Fruit fly (Drosophila melanogaster) whole organism, embryonic: ENCODE data around the gene Cyp4d21.

Experiments used
- Atf-2 ChIP-seq: fragments of 200-800 bp; sonication (Bioruptor generic); optimal IDR thresholded peaks from 2 replicates; lab custom pipeline; 2016; ENCODE audit warnings: missing biosample characterization, missing genetic modification characterization
- CG10321 ChIP-seq: fragments of 200-800 bp; sonication (Bioruptor generic); IDR thresholded peaks from 2 replicates; pipeline ENCODE4 v1.3.6; 2022; ENCODE audit warnings: missing biosample characterization, missing genetic modification characterization
- CG11695 ChIP-seq: fragments of 200-800 bp; sonication (Bioruptor generic); IDR thresholded peaks from 3 replicates; pipeline ENCODE4 v1.3.6; 2022; ENCODE audit warnings: missing biosample characterization, missing genetic modification characterization
- CG13624 ChIP-seq: fragments of 200-800 bp; sonication (Bioruptor generic); optimal IDR thresholded peaks from 2 replicates; lab custom pipeline; 2016; ENCODE audit warnings: missing biosample characterization, missing genetic modification characterization
- CG15073 ChIP-seq: fragments of 200-800 bp; sonication (Bioruptor generic); optimal IDR thresholded peaks from 2 replicates; lab custom pipeline; 2016; ENCODE audit warnings: missing biosample characterization, missing genetic modification characterization
- CG15601 ChIP-seq: fragments of 200-800 bp; sonication (Bioruptor generic); optimal IDR thresholded peaks from 3 replicates; lab custom pipeline; 2019; ENCODE audit warnings: missing biosample characterization, mild to moderate bottlenecking, missing genetic modification characterization, moderate library complexity
- CG15696 ChIP-seq: fragments of 200-800 bp; sonication (Bioruptor generic); optimal IDR thresholded peaks from 2 replicates; lab custom pipeline; 2019; ENCODE audit warnings: missing biosample characterization, mild to moderate bottlenecking, missing genetic modification characterization, moderate library complexity
- CG1603 ChIP-seq: fragments of 200-800 bp; sonication (Bioruptor generic); optimal IDR thresholded peaks from 2 replicates; lab custom pipeline; 2019; ENCODE audit warnings: missing biosample characterization, mild to moderate bottlenecking, missing genetic modification characterization, moderate library complexity
- CG16815 ChIP-seq: fragments of 200-800 bp; sonication (Bioruptor generic); optimal IDR thresholded peaks from 3 replicates; lab custom pipeline; 2017; ENCODE audit warnings: missing biosample characterization, mild to moderate bottlenecking, missing genetic modification characterization
- CG16863 ChIP-seq: fragments of 200-800 bp; sonication (Bioruptor generic); optimal IDR thresholded peaks from 3 replicates; lab custom pipeline; 2016; ENCODE audit warnings: missing biosample characterization, missing genetic modification characterization
- CG17361 ChIP-seq: fragments of 200-800 bp; sonication (Bioruptor generic); IDR thresholded peaks from 3 replicates; pipeline ENCODE4 v1.3.6; 2022; ENCODE audit warnings: missing biosample characterization, missing genetic modification characterization
- CG17829 ChIP-seq: fragments of 200-800 bp; optimal IDR thresholded peaks from 2 replicates; lab custom pipeline; 2019; ENCODE audit warnings: missing biosample characterization, mild to moderate bottlenecking, missing genetic modification characterization, moderate library complexity
- CG30020 ChIP-seq: fragments of 200-800 bp; optimal IDR thresholded peaks from 2 replicates; lab custom pipeline; 2019; ENCODE audit warnings: missing biosample characterization, mild to moderate bottlenecking, missing genetic modification characterization, moderate library complexity
- CG31441 ChIP-seq: fragments of 200-800 bp; sonication (Bioruptor generic); IDR thresholded peaks from 2 replicates; pipeline ENCODE4 v1.3.6; 2022; ENCODE audit warnings: missing biosample characterization, missing genetic modification characterization
- CG3163 ChIP-seq: fragments of 200-800 bp; sonication (Bioruptor generic); optimal IDR thresholded peaks from 3 replicates; lab custom pipeline; 2016; ENCODE audit warnings: missing biosample characterization, missing genetic modification characterization
- CG6254 ChIP-seq: fragments of 200-800 bp; sonication (Bioruptor generic); optimal IDR thresholded peaks from 3 replicates; lab custom pipeline; 2017; ENCODE audit warnings: mild to moderate bottlenecking, missing biosample characterization, missing genetic modification reagents, missing genetic modification characterization
- CG9727 ChIP-seq: fragments of 200-800 bp; sonication (Bioruptor generic); optimal IDR thresholded peaks from 3 replicates; lab custom pipeline; 2017; ENCODE audit warnings: missing biosample characterization, mild to moderate bottlenecking, missing genetic modification characterization
- Camta ChIP-seq: fragments of 200-800 bp; sonication (Bioruptor generic); optimal IDR thresholded peaks from 2 replicates; lab custom pipeline; 2016; ENCODE audit warnings: missing biosample characterization, missing genetic modification characterization
- Chrac-16 ChIP-seq: fragments of 200-800 bp; sonication (Bioruptor generic); optimal IDR thresholded peaks from 3 replicates; lab custom pipeline; 2016; ENCODE audit warnings: missing biosample characterization, missing genetic modification characterization
- Ets65A ChIP-seq: fragments of 200-800 bp; sonication (Bioruptor generic); peaks from one replicate; lab custom pipeline; 2016; ENCODE audit warnings: missing biosample characterization, missing genetic modification characterization
- Med ChIP-seq: fragments of 200-800 bp; sonication (Bioruptor generic); peaks from one replicate; lab custom pipeline; 2016; ENCODE audit warnings: missing biosample characterization, missing genetic modification characterization, mild to moderate bottlenecking, inconsistent platforms, moderate library complexity
- Mes4 ChIP-seq: fragments of 200-800 bp; sonication (Bioruptor generic); optimal IDR thresholded peaks from 2 replicates; lab custom pipeline; 2016; ENCODE audit warnings: missing biosample characterization, missing genetic modification characterization
- Ssrp ChIP-seq: fragments of 200-800 bp; sonication (Bioruptor generic); optimal IDR thresholded peaks from 2 replicates; lab custom pipeline; 2018; ENCODE audit warnings: missing biosample characterization, mild to moderate bottlenecking, missing genetic modification characterization, moderate library complexity
- ac ChIP-seq: fragments of 200-800 bp; sonication (Bioruptor generic); optimal IDR thresholded peaks from 3 replicates; lab custom pipeline; 2017; ENCODE audit warnings: missing biosample characterization, mild to moderate bottlenecking, missing genetic modification characterization
- ara ChIP-seq: fragments of 200-800 bp; sonication (Bioruptor generic); IDR thresholded peaks from 2 replicates; pipeline ENCODE4 v1.3.6; 2022; ENCODE audit warnings: missing biosample characterization, missing genetic modification characterization
- chif ChIP-seq, 2 experiments: fragments of 200-800 bp; sonication (Bioruptor generic); optimal IDR thresholded peaks; 3 replicates each; lab custom pipeline; 2016; ENCODE audit warnings: missing biosample characterization in 2 of 2, missing genetic modification characterization in 2 of 2
- crp ChIP-seq, 2 experiments: fragments of 200-800 bp; sonication (Bioruptor generic); optimal IDR thresholded peaks; 2 replicates in 1 of 2; 3 replicates in 1 of 2; lab custom pipeline; 2017; ENCODE audit warnings: missing biosample characterization in 2 of 2, missing genetic modification characterization in 2 of 2, mild to moderate bottlenecking in 1 of 2, moderate library complexity in 1 of 2
- dan ChIP-seq: fragments of 200-800 bp; sonication (Bioruptor generic); IDR thresholded peaks from 2 replicates; pipeline ENCODE4 v1.3.6; 2022; ENCODE audit warnings: missing biosample characterization, missing genetic modification characterization
- dmrt99B ChIP-seq: fragments of 200-800 bp; sonication (Bioruptor generic); optimal IDR thresholded peaks from 2 replicates; lab custom pipeline; 2018; ENCODE audit warnings: missing biosample characterization, mild to moderate bottlenecking, missing genetic modification characterization, moderate library complexity
- gem ChIP-seq: fragments of 200-800 bp; sonication (Bioruptor generic); optimal IDR thresholded peaks from 2 replicates; lab custom pipeline; 2019; ENCODE audit warnings: missing biosample characterization, mild to moderate bottlenecking, missing genetic modification characterization, moderate library complexity
- grau ChIP-seq: fragments of 200-800 bp; optimal IDR thresholded peaks from 3 replicates; lab custom pipeline; 2019; ENCODE audit warnings: missing biosample characterization, mild to moderate bottlenecking, missing genetic modification characterization, moderate library complexity
- gsb-n ChIP-seq: fragments of 200-800 bp; sonication (Bioruptor generic); optimal IDR thresholded peaks from 3 replicates; lab custom pipeline; 2018; ENCODE audit warnings: missing biosample characterization, mild to moderate bottlenecking, missing genetic modification characterization
- nmo ChIP-seq: fragments of 200-800 bp; sonication (Bioruptor generic); optimal IDR thresholded peaks from 2 replicates; lab custom pipeline; 2018; ENCODE audit warnings: missing biosample characterization, mild to moderate bottlenecking, missing genetic modification characterization, moderate library complexity
- oc ChIP-seq: fragments of 200-800 bp; sonication (Bioruptor generic); optimal IDR thresholded peaks from 2 replicates; lab custom pipeline; 2018; ENCODE audit warnings: missing biosample characterization, mild to moderate bottlenecking, missing genetic modification characterization, moderate library complexity
- pnt ChIP-seq: fragments of 200-800 bp; sonication (Bioruptor generic); optimal IDR thresholded peaks from 3 replicates; lab custom pipeline; 2016; ENCODE audit warnings: missing biosample characterization, missing genetic modification characterization
- pum ChIP-seq: fragments of 200-800 bp; sonication (Bioruptor generic); optimal IDR thresholded peaks from 2 replicates; lab custom pipeline; 2016; ENCODE audit warnings: missing biosample characterization, missing genetic modification characterization
- row ChIP-seq: fragments of 200-800 bp; sonication (Bioruptor generic); IDR thresholded peaks from 3 replicates; pipeline ENCODE4 v1.3.6; 2022; ENCODE audit warnings: missing biosample characterization, missing genetic modification characterization
- sens ChIP-seq: fragments of 200-800 bp; sonication (Bioruptor generic); peaks from one replicate; lab custom pipeline; 2016; ENCODE audit warnings: missing biosample characterization, missing genetic modification characterization
- stwl ChIP-seq: fragments of 200-800 bp; sonication (Bioruptor generic); optimal IDR thresholded peaks from 3 replicates; lab custom pipeline; 2018; ENCODE audit warnings: missing biosample characterization, mild to moderate bottlenecking, missing genetic modification characterization, moderate library complexity
- tin ChIP-seq: fragments of 200-800 bp; sonication (Bioruptor generic); optimal IDR thresholded peaks from 3 replicates; lab custom pipeline; 2016; ENCODE audit warnings: missing biosample characterization, missing genetic modification characterization
- vvl ChIP-seq: fragments of 200-800 bp; sonication (Bioruptor generic); IDR thresholded peaks from 2 replicates; pipeline ENCODE4 v1.3.6; 2022; ENCODE audit warnings: missing biosample characterization, missing genetic modification characterization
- zen ChIP-seq: fragments of 200-800 bp; sonication (Bioruptor generic); optimal IDR thresholded peaks from 3 replicates; lab custom pipeline; 2018; ENCODE audit warnings: missing biosample characterization, mild to moderate bottlenecking, missing genetic modification characterization, moderate library complexity
- zf30C ChIP-seq: fragments of 200-800 bp; sonication (Bioruptor generic); optimal IDR thresholded peaks from 3 replicates; lab custom pipeline; 2018; ENCODE audit warnings: missing biosample characterization, mild to moderate bottlenecking, missing genetic modification characterization
- zfh1 ChIP-seq: fragments of 200-800 bp; sonication (Bioruptor generic); IDR thresholded peaks from 3 replicates; pipeline ENCODE4 v1.3.6; 2022; ENCODE audit warnings: missing biosample characterization, missing genetic modification characterization

The Cyp4d21 gene

DNA sequence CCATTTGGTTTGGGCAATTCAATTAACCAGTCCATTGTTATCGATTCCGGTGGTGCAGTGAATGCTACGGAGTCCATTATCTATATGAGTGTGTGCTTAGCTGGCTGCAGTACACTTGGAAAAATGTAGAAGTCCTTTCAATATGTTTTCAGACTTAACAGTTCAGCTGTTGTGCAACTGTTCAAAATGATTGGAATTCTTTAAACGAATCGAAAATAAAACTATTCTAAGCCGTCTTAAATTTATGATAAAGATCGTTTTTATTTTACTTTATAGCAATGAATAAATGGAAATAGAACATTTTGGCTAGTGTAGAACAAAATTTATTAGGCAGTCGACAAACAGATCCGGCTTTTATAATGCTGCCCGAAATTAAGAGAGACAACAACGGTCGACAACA lies 11.4 kb downstream of the Cyp4d21 start (continued):
- TF ChIP-seq CG9727, result peak; percentile 61
- TF ChIP-seq CG15696 (tag; lab: Kevin White, UChicago), result peak; percentile 67
- peak; percentile 12 for TF ChIP-seq Mes4 (GFP tag; lab: Kevin White, UChicago)
- peak; percentile 20 for TF ChIP-seq pnt
- TF ChIP-seq nmo (GFP tag; lab: Kevin White, UChicago), result peak; percentile 62
- TF ChIP-seq Med, result peak; percentile 69
- peak; percentile 55 for TF ChIP-seq dmrt99B (tag; lab: Kevin White, UChicago)
- TF ChIP-seq pum (GFP tag; lab: Kevin White, UChicago), result peak; percentile 42
- peak; percentile 93 for TF ChIP-seq sens (GFP tag; lab: Kevin White, UChicago)
- TF ChIP-seq ac (GFP tag; lab: Kevin White, UChicago), result peak; percentile 3
- no peak for TF ChIP-seq CG11695 (GFP tag; lab: Robert Waterston, UW)
- TF ChIP-seq CG31441 (GFP tag; lab: Robert Waterston, UW), result peak; percentile 63
- peak; percentile 38 for TF ChIP-seq stwl (tag; lab: Kevin White, UChicago)
- TF ChIP-seq CG30020 (tag; lab: Kevin White, UChicago), result no peak
- peak; percentile 39 for TF ChIP-seq CG1603 (tag; lab: Kevin White, UChicago)
- peak in 1 of 2 experiments; percentile 47 for TF ChIP-seq chif (GFP tag; optimal IDR thresholded peaks at IDR 0.05; lab: Kevin White, UChicago)
- TF ChIP-seq row, result peak; percentile 53; the same call in 2 of the 3 replicates
- peak; percentile 66 for TF ChIP-seq gsb-n (tag; lab: Kevin White, UChicago)
- TF ChIP-seq CG16815 (GFP tag; lab: Kevin White, UChicago), result peak; percentile 38
- peak; percentile 63 for TF ChIP-seq gem (tag; lab: Kevin White, UChicago)
- peak; percentile 55 for TF ChIP-seq zen (tag; lab: Kevin White, UChicago)
- peak; percentile 46 for TF ChIP-seq CG6254
- peak; percentile 5 for TF ChIP-seq CG16863 (GFP tag; lab: Kevin White, UChicago)
- TF ChIP-seq grau, result peak; percentile 51
- TF ChIP-seq vvl (GFP tag; lab: Robert Waterston, UW), result 0 out of 2 replicates have a peak, but pooled peaks have one; percentile 22
- peak; percentile 60; the same call in 2 of the 3 replicates for TF ChIP-seq zfh1 (GFP tag; lab: Robert Waterston, UW)
- TF ChIP-seq oc, result peak; percentile 36
- TF ChIP-seq CG10321 (GFP tag; lab: Robert Waterston, UW), result no peak
- TF ChIP-seq tin (GFP tag; lab: Kevin White, UChicago), result peak; percentile 5
- TF ChIP-seq CG13624 (GFP tag; lab: Kevin White, UChicago), result no peak
- peak; percentile 42 for TF ChIP-seq Ssrp (tag; lab: Kevin White, UChicago)
- peak; percentile 72 for TF ChIP-seq CG17829 (tag; lab: Kevin White, UChicago)
- TF ChIP-seq CG15601, result peak; percentile 31
- TF ChIP-seq CG17361 (GFP tag; lab: Robert Waterston, UW), result peak; percentile 60
- peak; percentile 74 for TF ChIP-seq zf30C
- TF ChIP-seq Camta (GFP tag; lab: Kevin White, UChicago), result peak; percentile 15
- no peak for TF ChIP-seq dan (GFP tag; lab: Robert Waterston, UW)
- TF ChIP-seq Chrac-16 (GFP tag; lab: Kevin White, UChicago), result peak; percentile 10
- no peak for TF ChIP-seq CG3163 (GFP tag; lab: Kevin White, UChicago)
- peak; percentile 51 for TF ChIP-seq ara (GFP tag; lab: Robert Waterston, UW)
- no peak for TF ChIP-seq Atf-2 (GFP tag; lab: Kevin White, UChicago)

DNA sequence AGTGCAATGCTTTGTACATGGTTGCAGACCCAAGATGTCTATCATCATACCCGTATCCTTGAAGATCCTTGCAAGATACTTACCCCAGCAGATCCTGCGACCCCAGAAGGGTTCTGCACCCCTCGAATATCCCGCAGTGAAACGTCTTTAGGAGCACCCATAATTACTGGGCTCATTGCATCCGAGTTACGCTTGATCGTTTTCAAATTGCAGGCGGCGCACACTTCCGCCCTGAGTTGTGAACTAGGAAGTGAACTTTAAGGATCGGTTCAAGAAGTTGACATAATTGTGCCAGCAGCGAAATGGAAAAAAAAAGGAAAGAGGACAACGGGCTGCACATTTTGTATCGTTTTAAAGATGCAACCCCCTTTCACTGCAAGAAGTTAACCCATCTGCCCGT lies 13.2 kb downstream of the Cyp4d21 start:
- TF ChIP-seq zen (tag; lab: Kevin White, UChicago) (peak; percentile 51), crp (GFP tag; optimal IDR thresholded peaks at IDR 0.05; lab: Kevin White, UChicago) (no peak), CG15073 (GFP tag; lab: Kevin White, UChicago) (no peak), Ets65A (GFP tag; lab: Kevin White, UChicago) (peak; percentile 69)
